Worm (Caenorhabditis elegans) whole organism, L3 larva: ENCODE results near the gene srw-129.

ENCODE experiments used
- R02D3.7 ChIP-seq: fragments of 150-350 bp; optimal IDR thresholded peaks from 2 replicates; lab custom pipeline; 2014; ENCODE audit warnings: missing biosample characterization, missing genetic modification characterization
- ZK546.5 ChIP-seq: sonication (generic microtip); optimal IDR thresholded peaks from 2 replicates; lab custom pipeline; 2017; ENCODE audit warnings: missing biosample characterization, missing genetic modification characterization
- ama-1 ChIP-seq: fragments of 150-350 bp; optimal IDR thresholded peaks from 2 replicates; lab custom pipeline; 2018
- ceh-16 ChIP-seq: sonication (generic microtip); optimal IDR thresholded peaks from 2 replicates; lab custom pipeline; 2017; ENCODE audit warnings: missing biosample characterization, missing genetic modification characterization
- ceh-28 ChIP-seq: fragments of 150-350 bp; optimal IDR thresholded peaks from 2 replicates; lab custom pipeline; 2014; ENCODE audit warnings: missing biosample characterization, missing genetic modification reagents, missing genetic modification characterization
- ceh-9 ChIP-seq: sonication (generic microtip); optimal IDR thresholded peaks from 2 replicates; lab custom pipeline; 2018; ENCODE audit warnings: missing biosample characterization, missing genetic modification characterization
- daf-12 ChIP-seq: fragments of 150-350 bp; optimal IDR thresholded peaks from 2 replicates; lab custom pipeline; 2014; ENCODE audit warnings: missing biosample characterization, missing genetic modification reagents, missing genetic modification characterization
- egl-27 ChIP-seq: sonication (generic microtip); optimal IDR thresholded peaks from 4 replicates; lab custom pipeline; 2017; ENCODE audit warnings: missing biosample characterization, missing genetic modification reagents, missing genetic modification characterization
- elt-2 ChIP-seq: sonication (generic microtip); optimal IDR thresholded peaks from 2 replicates; lab custom pipeline; 2016; ENCODE audit warnings: missing genetic modification reagents, mild to moderate bottlenecking, missing genetic modification characterization, missing compliant biosample characterization
- elt-3 ChIP-seq, 3 experiments: fragments of 150-350 bp in 1 of 3; sonication (generic microtip) in 2 of 3; optimal IDR thresholded peaks; 2 replicates in 2 of 3; 4 replicates in 1 of 3; lab custom pipeline; 2014 to 2017; ENCODE audit warnings: missing biosample characterization in 3 of 3, missing genetic modification characterization in 3 of 3
- eor-1 ChIP-seq, 2 experiments: fragments of 150-350 bp; optimal IDR thresholded peaks; 2 replicates each; lab custom pipeline; 2014 to 2018; ENCODE audit warnings: missing biosample characterization in 2 of 2, missing genetic modification characterization in 2 of 2
- hmg-11 ChIP-seq: sonication (generic microtip); optimal IDR thresholded peaks from 2 replicates; lab custom pipeline; 2016; ENCODE audit warnings: missing genetic modification characterization, missing compliant biosample characterization
- lin-15B ChIP-seq: fragments of 150-350 bp; optimal IDR thresholded peaks from 2 replicates; lab custom pipeline; 2014; ENCODE audit warnings: missing biosample characterization, missing genetic modification characterization
- lsy-12 ChIP-seq: sonication (generic microtip); optimal IDR thresholded peaks from 2 replicates; lab custom pipeline; 2016; ENCODE audit warnings: mild to moderate bottlenecking, missing genetic modification characterization, missing compliant biosample characterization
- mdl-1 ChIP-seq: fragments of 150-350 bp; optimal IDR thresholded peaks from 2 replicates; lab custom pipeline; 2014; ENCODE audit warnings: missing biosample characterization, missing genetic modification characterization
- mml-1 ChIP-seq: fragments of 150-350 bp; sonication (generic microtip); optimal IDR thresholded peaks from 3 replicates; lab custom pipeline; 2014; ENCODE audit warnings: missing biosample characterization, missing genetic modification characterization
- nhr-11 ChIP-seq: fragments of 150-350 bp; optimal IDR thresholded peaks from 2 replicates; lab custom pipeline; 2014; ENCODE audit warnings: missing biosample characterization, missing genetic modification characterization
- nhr-23 ChIP-seq: fragments of 150-350 bp; optimal IDR thresholded peaks from 2 replicates; lab custom pipeline; 2014; ENCODE audit warnings: missing biosample characterization, missing genetic modification reagents, missing genetic modification characterization
- nhr-25 ChIP-seq: sonication (generic microtip); optimal IDR thresholded peaks from 2 replicates; lab custom pipeline; 2017; ENCODE audit warnings: missing biosample characterization, missing genetic modification characterization
- nhr-28 ChIP-seq: fragments of 150-350 bp; optimal IDR thresholded peaks from 2 replicates; lab custom pipeline; 2014; ENCODE audit warnings: missing biosample characterization, missing genetic modification characterization
- nhr-67 ChIP-seq: fragments of 150-350 bp; optimal IDR thresholded peaks from 2 replicates; lab custom pipeline; 2014; ENCODE audit warnings: missing biosample characterization, missing genetic modification characterization
- nhr-76 ChIP-seq: fragments of 150-350 bp; sonication (generic microtip); optimal IDR thresholded peaks from 5 replicates; lab custom pipeline; 2014; ENCODE audit warnings: missing biosample characterization, missing genetic modification characterization
- nhr-77 ChIP-seq: fragments of 150-350 bp; optimal IDR thresholded peaks from 2 replicates; lab custom pipeline; 2014; ENCODE audit warnings: missing biosample characterization, missing genetic modification characterization
- pha-4 ChIP-seq: fragments of 150-350 bp; optimal IDR thresholded peaks from 2 replicates; lab custom pipeline; 2014; ENCODE audit warnings: missing biosample characterization, missing genetic modification reagents, missing genetic modification characterization
- pqm-1 ChIP-seq: fragments of 150-350 bp; optimal IDR thresholded peaks from 2 replicates; lab custom pipeline; 2017; ENCODE audit warnings: missing biosample characterization, missing genetic modification characterization, inconsistent platforms
- sea-2 ChIP-seq: fragments of 150-350 bp; sonication (generic microtip); optimal IDR thresholded peaks from 4 replicates; lab custom pipeline; 2014; ENCODE audit warnings: missing biosample characterization, missing genetic modification reagents, missing genetic modification characterization
- unc-39 ChIP-seq: sonication (generic microtip); optimal IDR thresholded peaks from 4 replicates; lab custom pipeline; 2017; ENCODE audit warnings: missing biosample characterization, missing genetic modification characterization
- unc-62 ChIP-seq: fragments of 150-350 bp; sonication (generic microtip); optimal IDR thresholded peaks from 4 replicates; lab custom pipeline; 2014; ENCODE audit warnings: missing biosample characterization, missing genetic modification reagents, missing genetic modification characterization
- ztf-11 ChIP-seq: fragments of 150-350 bp; optimal IDR thresholded peaks from 2 replicates; lab custom pipeline; 2014; ENCODE audit warnings: missing biosample characterization, missing genetic modification characterization
- ztf-4 ChIP-seq: fragments of 150-350 bp; optimal IDR thresholded peaks from 2 replicates; lab custom pipeline; 2014; ENCODE audit warnings: missing biosample characterization, missing genetic modification characterization

The srw-129 gene

DNA sequence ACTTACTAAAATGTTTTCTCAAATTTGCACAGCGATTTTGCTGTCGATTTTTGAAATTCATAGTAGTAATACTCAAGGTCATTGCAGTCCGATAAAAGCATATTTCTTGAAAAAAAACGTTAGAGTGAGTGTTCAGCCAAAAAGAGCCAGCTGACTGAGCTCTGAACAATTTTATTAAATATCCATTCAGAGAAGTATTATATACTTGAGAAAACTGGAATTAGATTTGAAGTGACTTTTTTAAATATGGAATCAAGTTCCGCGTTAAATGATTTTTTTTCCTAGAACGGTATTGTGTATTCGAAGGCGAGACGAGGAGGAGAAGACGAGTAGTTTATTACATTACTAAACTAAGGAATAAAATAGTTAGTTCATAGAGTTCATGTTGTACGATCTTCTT is 19.7 kb downstream of the srw-129 start, which contains the start of gene srw-121:
Gene srw-121 (minus strand): TSS at position 101 of the 400 bp plus-strand sequence.
- no peak for TF ChIP-seq nhr-76 (tag; lab: Kevin White, UChicago)
- no peak for TF ChIP-seq ceh-9 (tag; lab: Kevin White, UChicago)
- no peak for TF ChIP-seq lin-15B (tag; lab: Kevin White, UChicago)
- no peak for TF ChIP-seq nhr-11 (tag; lab: Kevin White, UChicago)
- TF ChIP-seq R02D3.7 (tag; lab: Kevin White, UChicago) = no peak
- no peak for TF ChIP-seq pha-4 (tag; lab: Kevin White, UChicago)

DNA sequence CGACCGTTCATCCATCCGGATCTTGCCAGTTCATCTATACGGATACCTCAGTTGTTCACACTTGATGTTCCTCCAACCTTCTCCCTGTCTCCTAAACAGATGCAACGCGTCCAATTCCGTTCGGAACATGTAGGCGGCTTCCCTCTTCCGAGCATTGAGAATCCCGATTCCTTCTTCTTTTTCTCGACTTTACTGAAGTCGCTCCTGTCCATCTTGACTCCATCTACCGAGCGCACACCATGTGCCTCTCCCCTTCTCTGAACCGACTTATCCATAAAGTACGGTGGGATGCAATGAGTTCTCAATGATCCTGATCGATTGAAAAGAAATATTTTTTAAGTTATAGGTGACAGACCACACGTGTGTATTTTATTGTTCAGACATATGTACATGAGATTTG is 20.3 kb downstream of the srw-129 start:
- TF ChIP-seq daf-12 = no peak
- no peak for TF ChIP-seq ZK546.5 (tag; lab: Kevin White, UChicago)
- TF ChIP-seq ceh-16 = no peak
- TF ChIP-seq mml-1 = no peak
- TF ChIP-seq ama-1 = no peak
- TF ChIP-seq nhr-25 = no peak
- TF ChIP-seq nhr-11 (tag; lab: Kevin White, UChicago) = no peak
- no peak for TF ChIP-seq hmg-11 (tag; lab: Kevin White, UChicago)
- no peak for TF ChIP-seq nhr-67 (tag; lab: Kevin White, UChicago)
- no peak for TF ChIP-seq pqm-1 (tag; lab: Kevin White, UChicago)
- no peak for TF ChIP-seq ztf-11 (tag; lab: Kevin White, UChicago)
- TF ChIP-seq ztf-4 (tag; lab: Kevin White, UChicago) = no peak
- TF ChIP-seq eor-1 (tag; optimal IDR thresholded peaks at IDR 0.05; lab: Kevin White, UChicago) = no peak
- no peak for TF ChIP-seq lsy-12 (tag; lab: Kevin White, UChicago)
- no peak for TF ChIP-seq elt-3 (tag; optimal IDR thresholded peaks at IDR 0.05; lab: Kevin White, UChicago)
- no peak for TF ChIP-seq ceh-28

ce11 chrV:2993816-2994215 is 22.1 kb downstream of the srw-129 start, which contains the start of gene srw-115:
Gene srw-115 (minus strand): TSS chrV:2993916.
- no peak for TF ChIP-seq nhr-76 (tag; lab: Kevin White, UChicago)
- no peak for TF ChIP-seq daf-12
- no peak for TF ChIP-seq R02D3.7 (tag; lab: Kevin White, UChicago)
- no peak for TF ChIP-seq ZK546.5 (tag; lab: Kevin White, UChicago)

DNA sequence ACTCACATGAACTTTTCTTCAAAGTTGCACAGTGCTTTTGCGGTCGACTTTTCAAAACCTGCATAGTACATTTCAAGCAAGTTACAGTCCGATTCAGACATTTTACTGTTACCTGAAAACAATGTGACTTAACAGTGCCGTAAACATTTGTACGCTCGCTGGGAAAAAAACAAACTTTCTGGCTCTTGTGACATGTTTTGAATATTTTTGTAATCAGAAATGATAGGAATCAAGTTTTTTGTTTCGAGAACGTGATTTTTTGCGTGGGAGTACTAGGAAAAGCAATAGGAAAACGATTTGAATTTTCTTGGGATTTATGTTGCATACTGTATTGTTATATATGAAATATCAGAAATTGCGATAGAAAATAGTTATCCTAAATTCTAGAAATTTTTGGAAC is 24.4 kb downstream of the srw-129 start, which contains the start of gene srw-120:
Gene srw-120 (minus strand): TSS at position 101 of the 400 bp plus-strand sequence.
- TF ChIP-seq mdl-1 (tag; lab: Kevin White, UChicago) (no peak), nhr-76 (tag; lab: Kevin White, UChicago) (no peak), ceh-9 (tag; lab: Kevin White, UChicago) (no peak), ztf-11 (tag; lab: Kevin White, UChicago) (no peak), nhr-23 (tag; lab: Kevin White, UChicago) (no peak), R02D3.7 (tag; lab: Kevin White, UChicago) (no peak)

- TF ChIP-seq daf-12 = no peak
- no peak for TF ChIP-seq unc-39 (tag; lab: Kevin White, UChicago)
- TF ChIP-seq ceh-28 = no peak
- TF ChIP-seq nhr-76 (tag; lab: Kevin White, UChicago) = no peak
- no peak for TF ChIP-seq mml-1
- no peak for TF ChIP-seq R02D3.7 (tag; lab: Kevin White, UChicago)
- no peak for TF ChIP-seq nhr-67 (tag; lab: Kevin White, UChicago)
- no peak for TF ChIP-seq lsy-12 (tag; lab: Kevin White, UChicago)
- no peak for TF ChIP-seq elt-2 (tag; lab: Kevin White, UChicago)
- no peak for TF ChIP-seq ceh-16
- TF ChIP-seq egl-27 (tag; lab: Kevin White, UChicago) = no peak
- no peak for TF ChIP-seq unc-62 (GFP tag; lab: Kevin White, UChicago)
- TF ChIP-seq sea-2 = no peak
These were observed 28.0 kb downstream of the srw-129 start, which contains the start of gene srw-119 for ce11 chrV:2999736-3000135. Gene srw-119 (minus strand): TSS chrV:2999836.

DNA sequence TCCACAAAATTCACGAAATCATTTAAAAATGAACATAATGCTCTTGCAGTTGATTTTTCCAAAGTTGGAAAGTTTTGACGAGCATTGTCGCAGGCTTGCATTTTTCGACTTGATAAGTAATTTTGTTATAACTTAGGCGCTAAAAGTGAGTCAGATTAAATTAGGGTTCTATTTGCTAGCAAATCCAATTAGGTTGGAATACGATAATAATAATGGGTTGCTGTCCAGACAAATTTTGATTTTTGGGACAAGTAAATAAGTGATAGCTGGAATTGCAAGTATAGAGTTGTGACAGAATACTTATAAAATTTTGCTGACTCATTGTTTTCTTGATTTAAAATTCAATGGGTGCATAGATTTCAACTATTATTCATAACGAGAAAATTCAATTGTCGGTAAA is 34.2 kb downstream of the srw-129 start, which contains the start of gene srw-112:
Gene srw-112 (minus strand): TSS at position 101 of the 400 bp plus-strand sequence.
- TF ChIP-seq elt-2 (tag; lab: Kevin White, UChicago) (no peak), nhr-77 (no peak), lin-15B (tag; lab: Kevin White, UChicago) (no peak), unc-62 (GFP tag; lab: Kevin White, UChicago) (no peak), nhr-28 (tag; lab: Kevin White, UChicago) (no peak), daf-12 (no peak), ceh-28 (no peak), ZK546.5 (tag; lab: Kevin White, UChicago) (no peak)
- TF ChIP-seq, all 47 proteins: peak for 0
